Worm (Caenorhabditis elegans): ENCODE data around the gene F49C12.2.

F49C12.2 gene

ce11 chrIV:9320023-9320422 lies 21.0 kb upstream of the F49C12.2 start:
- TF ChIP-seq Y53G8AR.9 (GFP tag; conservative IDR thresholded peaks at IDR 0.05): 0 out of 2 replicates have a peak, but pooled peaks have one; percentile 45
- TF ChIP-seq lin-26 (GFP tag; IDR thresholded peaks at IDR 0.05): peak; percentile 58; the same call in 1 of the 2 replicates
- TF ChIP-seq let-526 (GFP tag; IDR thresholded peaks at IDR 0.05): peak; percentile 57; the same call in 1 of the 2 replicates
- TF ChIP-seq F10E7.11 (tag; optimal IDR thresholded peaks at IDR 0.05): no peak
- peak; percentile 48 for TF ChIP-seq him-1 (tag; optimal IDR thresholded peaks at IDR 0.05)
- no peak for TF ChIP-seq F57C9.4 (tag; optimal IDR thresholded peaks at IDR 0.05)
- TF ChIP-seq lin-35 (GFP tag; optimal IDR thresholded peaks at IDR 0.05): no peak
- peak; percentile 64 for TF ChIP-seq snpc-1.1 (tag; optimal IDR thresholded peaks at IDR 0.05; ENCODE audit: insufficient read depth)
- TF ChIP-seq ama-1 (optimal IDR thresholded peaks at IDR 0.05): no peak
- TF ChIP-seq ama-1 (GFP tag; optimal IDR thresholded peaks at IDR 0.05): peak in 1 of 2 experiments; percentile 42
- TF ChIP-seq let-607 (tag; optimal IDR thresholded peaks at IDR 0.05): peak in 1 of 2 experiments; percentile 13
- TF ChIP-seq nfya-1 (tag; optimal IDR thresholded peaks at IDR 0.05; ENCODE audit: borderline replicate concordance, insufficient read depth): no peak
- no peak for TF ChIP-seq cebp-1 (GFP tag; IDR thresholded peaks at IDR 0.05)
- peak; percentile 14 for TF ChIP-seq cebp-1 (tag; optimal IDR thresholded peaks at IDR 0.05)
- TF ChIP-seq bed-1 (GFP tag; IDR thresholded peaks at IDR 0.05): 0 out of 2 replicates have a peak, but pooled peaks have one; percentile 37
- peak; percentile 70 for TF ChIP-seq F52B5.7 (tag; optimal IDR thresholded peaks at IDR 0.05)
- no peak for TF ChIP-seq F23B12.7 (tag; optimal IDR thresholded peaks at IDR 0.05; ENCODE audit: insufficient read depth)
- TF ChIP-seq madf-10 (tag; optimal IDR thresholded peaks at IDR 0.05): no peak
- no peak for TF ChIP-seq tbp1 (GFP tag; optimal IDR thresholded peaks at IDR 0.05)
- TF ChIP-seq hrde-1 (tag; optimal IDR thresholded peaks at IDR 0.05; ENCODE audit: borderline replicate concordance): peak; percentile 81
- peak; percentile 36; the same call in 1 of the 2 replicates for TF ChIP-seq B0336.3 (GFP tag; IDR thresholded peaks at IDR 0.05)
- TF ChIP-seq snpc-1.3 (tag; optimal IDR thresholded peaks at IDR 0.05; ENCODE audit: insufficient read depth): no peak

ce11 chrIV:9319080-9319479 lies 20.0 kb upstream of the F49C12.2 start, which contains the start of the genes F49C12.11 and nemt-1:
Gene F49C12.11 (plus strand): TSS chrIV:9319380.
Gene nemt-1 (minus strand): TSS chrIV:9319439.
- TF ChIP-seq T07F8.4 (tag; optimal IDR thresholded peaks at IDR 0.05) (no peak), F33H1.4 (GFP tag; IDR thresholded peaks at IDR 0.05) (no peak), lin-35 (GFP tag; optimal IDR thresholded peaks at IDR 0.05) (peak in 1 of 3 experiments; percentile 22), ceh-91 (GFP tag; IDR thresholded peaks at IDR 0.05) (no peak), nfya-2 (GFP tag; IDR thresholded peaks at IDR 0.05) (no peak), dox-1 (GFP tag; IDR thresholded peaks at IDR 0.05) (no peak), T26A5.8 (tag; optimal IDR thresholded peaks at IDR 0.05) (no peak), hsf-1 (GFP tag; IDR thresholded peaks at IDR 0.05) (no peak)

ce11 chrIV:9318147-9318546 lies 19.1 kb upstream of the F49C12.2 start:
- TF ChIP-seq madf-6 (GFP tag; IDR thresholded peaks at IDR 0.05): peak; percentile 46; the same call in 1 of the 2 replicates
- TF ChIP-seq ceh-27 (GFP tag; optimal IDR thresholded peaks at IDR 0.05): no peak
- no peak for TF ChIP-seq dpff-1 (tag; optimal IDR thresholded peaks at IDR 0.05)
- 0 out of 2 replicates have a peak, but pooled peaks have one; percentile 22 for TF ChIP-seq aptf-3 (GFP tag; IDR thresholded peaks at IDR 0.05)
- TF ChIP-seq repo-1 (tag; optimal IDR thresholded peaks at IDR 0.05): peak; percentile 41
- TF ChIP-seq snpc-4 (GFP tag; optimal IDR thresholded peaks at IDR 0.05): no peak
- peak in 1 of 4 experiments; percentile 10 for TF ChIP-seq snpc-4 (tag; optimal IDR thresholded peaks at IDR 0.05)
- no peak for TF ChIP-seq sptf-2 (GFP tag; optimal IDR thresholded peaks at IDR 0.05)
- peak; percentile 52 for TF ChIP-seq F10E7.11 (tag; optimal IDR thresholded peaks at IDR 0.05)
- TF ChIP-seq snpc-3.4 (tag; optimal IDR thresholded peaks at IDR 0.05): peak; percentile 3
- TF ChIP-seq athp-1 (tag; optimal IDR thresholded peaks at IDR 0.05): peak; percentile 25

Data from whole organism, young adult.